Fruit fly (Drosophila melanogaster): Measurements from ENCODE around the gene Tim17a2.

- TF ChIP-seq CG8478 (optimal IDR thresholded peaks at IDR 0.05) (no peak), CTCF (optimal IDR thresholded peaks at IDR 0.05) (no peak)
These were observed 53.0 kb downstream of the Tim17a2 start for dm6 chr3R:5209481-5209880.

Data from S2 (cell line).